Fruit fly (Drosophila melanogaster) whole organism, embryonic: ENCODE data around the gene CG6178.

ENCODE experiments used
- Adf1 ChIP-seq: fragments of 200-800 bp; sonication (Bioruptor generic); IDR thresholded peaks from 2 replicates; pipeline ENCODE4 v1.3.6; 2022; ENCODE audit warnings: missing biosample characterization, missing genetic modification characterization
- Atf3 ChIP-seq: fragments of 200-800 bp; sonication (Bioruptor generic); optimal IDR thresholded peaks from 3 replicates; lab custom pipeline; 2016; ENCODE audit warnings: missing biosample characterization, missing genetic modification characterization
- BEAF-32 ChIP-seq: fragments of 200-800 bp; sonication (Bioruptor generic); optimal IDR thresholded peaks from 3 replicates; lab custom pipeline; 2017; ENCODE audit warnings: missing biosample characterization, missing genetic modification characterization, mild to moderate bottlenecking, moderate library complexity, missing genetic modification reagents
- CG10267 ChIP-seq: fragments of 200-800 bp; sonication (Bioruptor generic); optimal IDR thresholded peaks from 2 replicates; lab custom pipeline; 2018; ENCODE audit warnings: missing biosample characterization, mild to moderate bottlenecking, missing genetic modification characterization, moderate library complexity
- CG10565 ChIP-seq: fragments of 200-800 bp; sonication (Bioruptor generic); optimal IDR thresholded peaks from 3 replicates; lab custom pipeline; 2016; ENCODE audit warnings: missing biosample characterization, mild to moderate bottlenecking, missing genetic modification characterization
- CG12219 ChIP-seq: fragments of 200-800 bp; sonication (Bioruptor generic); optimal IDR thresholded peaks from 3 replicates; lab custom pipeline; 2018; ENCODE audit warnings: missing biosample characterization, mild to moderate bottlenecking, missing genetic modification characterization
- CG12769 ChIP-seq: fragments of 200-800 bp; sonication (Bioruptor generic); optimal IDR thresholded peaks from 2 replicates; lab custom pipeline; 2019; ENCODE audit warnings: missing biosample characterization, mild to moderate bottlenecking, missing genetic modification characterization, moderate library complexity
- CG13123 ChIP-seq: fragments of 200-800 bp; sonication (Bioruptor generic); optimal IDR thresholded peaks from 2 replicates; lab custom pipeline; 2016; ENCODE audit warnings: missing biosample characterization, missing genetic modification characterization
- CG1529 ChIP-seq: fragments of 200-800 bp; sonication (Bioruptor generic); optimal IDR thresholded peaks from 3 replicates; lab custom pipeline; 2018; ENCODE audit warnings: missing biosample characterization, missing genetic modification characterization
- CG16815 ChIP-seq: fragments of 200-800 bp; sonication (Bioruptor generic); optimal IDR thresholded peaks from 3 replicates; lab custom pipeline; 2017; ENCODE audit warnings: missing biosample characterization, mild to moderate bottlenecking, missing genetic modification characterization
- CG17359 ChIP-seq: fragments of 200-800 bp; sonication (Bioruptor generic); optimal IDR thresholded peaks from 3 replicates; lab custom pipeline; 2018; ENCODE audit warnings: missing biosample characterization, mild to moderate bottlenecking, missing genetic modification characterization, moderate library complexity
- CG2120 ChIP-seq: fragments of 200-800 bp; sonication (Bioruptor generic); optimal IDR thresholded peaks from 3 replicates; lab custom pipeline; 2016; ENCODE audit warnings: missing biosample characterization, missing genetic modification characterization
- CG30431 ChIP-seq: fragments of 200-800 bp; sonication (Bioruptor generic); optimal IDR thresholded peaks from 2 replicates; lab custom pipeline; 2017; ENCODE audit warnings: missing biosample characterization, missing genetic modification characterization
- CG31388 ChIP-seq: fragments of 200-800 bp; sonication (Bioruptor generic); optimal IDR thresholded peaks from 2 replicates; lab custom pipeline; 2016; ENCODE audit warnings: missing biosample characterization, missing genetic modification characterization
- CG32532 ChIP-seq: fragments of 200-800 bp; sonication (Bioruptor generic); IDR thresholded peaks from 2 replicates; pipeline ENCODE4 v1.3.6; 2022; ENCODE audit warnings: missing biosample characterization, missing genetic modification characterization
- CG3847 ChIP-seq: fragments of 200-800 bp; sonication (Bioruptor generic); IDR thresholded peaks from 2 replicates; pipeline ENCODE4 v1.3.6; 2022; ENCODE audit warnings: missing biosample characterization, missing genetic modification characterization
- CG4730 ChIP-seq: fragments of 200-800 bp; sonication (Bioruptor generic); IDR thresholded peaks from 2 replicates; pipeline ENCODE4 v1.3.6; 2022; ENCODE audit warnings: missing biosample characterization, missing genetic modification characterization
- CG5180 ChIP-seq: fragments of 200-800 bp; sonication (Bioruptor generic); optimal IDR thresholded peaks from 3 replicates; lab custom pipeline; 2017; ENCODE audit warnings: missing biosample characterization, missing genetic modification characterization, mild to moderate bottlenecking, moderate library complexity, missing genetic modification reagents
- CG5245 ChIP-seq: fragments of 200-800 bp; sonication (Bioruptor generic); optimal IDR thresholded peaks from 3 replicates; lab custom pipeline; 2016; ENCODE audit warnings: missing biosample characterization, missing genetic modification characterization
- CG6272 ChIP-seq: fragments of 200-800 bp; sonication (Bioruptor generic); IDR thresholded peaks from 2 replicates; pipeline ENCODE4 v1.3.6; 2022; ENCODE audit warnings: missing biosample characterization, missing genetic modification characterization
- CG6791 ChIP-seq: fragments of 200-800 bp; sonication (Bioruptor generic); IDR thresholded peaks from 3 replicates; pipeline ENCODE4 v1.3.6; 2022; ENCODE audit warnings: missing biosample characterization, missing genetic modification characterization; ENCODE audit not compliant: partially characterized antibody
- CG7928 ChIP-seq: fragments of 200-800 bp; sonication (Bioruptor generic); optimal IDR thresholded peaks from 2 replicates; lab custom pipeline; 2017; ENCODE audit warnings: missing biosample characterization, mild to moderate bottlenecking, missing genetic modification characterization
- CG8359 ChIP-seq: fragments of 200-800 bp; sonication (Bioruptor generic); optimal IDR thresholded peaks from 2 replicates; lab custom pipeline; 2017; ENCODE audit warnings: missing biosample characterization, mild to moderate bottlenecking, missing genetic modification characterization, borderline replicate concordance
- CG8388 ChIP-seq: fragments of 200-800 bp; sonication (Bioruptor generic); optimal IDR thresholded peaks from 2 replicates; lab custom pipeline; 2019; ENCODE audit warnings: missing biosample characterization, mild to moderate bottlenecking, missing genetic modification characterization, moderate library complexity
- CG8924 ChIP-seq: fragments of 200-800 bp; optimal IDR thresholded peaks from 3 replicates; lab custom pipeline; 2019; ENCODE audit warnings: missing biosample characterization, mild to moderate bottlenecking, missing genetic modification characterization, moderate library complexity
- CG9876 ChIP-seq: fragments of 200-800 bp; sonication (Bioruptor generic); optimal IDR thresholded peaks from 2 replicates; lab custom pipeline; 2016; ENCODE audit warnings: missing biosample characterization, missing genetic modification characterization
- Doc2 ChIP-seq: fragments of 200-800 bp; sonication (Bioruptor generic); IDR thresholded peaks from 2 replicates; pipeline ENCODE4 v1.3.6; 2022; ENCODE audit warnings: missing biosample characterization, missing genetic modification characterization
- Hmx ChIP-seq: fragments of 200-800 bp; sonication (Bioruptor generic); optimal IDR thresholded peaks from 2 replicates; lab custom pipeline; 2016; ENCODE audit warnings: missing biosample characterization, missing genetic modification characterization
- Hr3 ChIP-seq: fragments of 200-800 bp; sonication (Bioruptor generic); optimal IDR thresholded peaks from 3 replicates; lab custom pipeline; 2016; ENCODE audit warnings: missing biosample characterization, missing genetic modification characterization
- Hr39 ChIP-seq: fragments of >200 bp; optimal IDR thresholded peaks from 2 replicates; lab custom pipeline; 2017
- MBD-R2 ChIP-seq: fragments of 200-800 bp; sonication (Bioruptor generic); IDR thresholded peaks from 2 replicates; pipeline ENCODE4 v1.3.6; 2022; ENCODE audit warnings: missing biosample characterization, missing genetic modification characterization
- Meics ChIP-seq: fragments of 200-800 bp; sonication (Bioruptor generic); optimal IDR thresholded peaks from 2 replicates; lab custom pipeline; 2017; ENCODE audit warnings: missing biosample characterization, mild to moderate bottlenecking, missing genetic modification characterization
- Mrtf ChIP-seq: fragments of 200-800 bp; sonication (Bioruptor generic); IDR thresholded peaks from 3 replicates; pipeline ENCODE4 v1.3.6; 2022; ENCODE audit warnings: missing biosample characterization, missing genetic modification characterization
- NfI ChIP-seq: fragments of 200-800 bp; sonication (Bioruptor generic); optimal IDR thresholded peaks from 3 replicates; lab custom pipeline; 2018; ENCODE audit warnings: missing biosample characterization, mild to moderate bottlenecking, missing genetic modification characterization, moderate library complexity
- Pdp1 ChIP-seq, 2 experiments: fragments of 200-800 bp; sonication (Bioruptor generic); optimal IDR thresholded peaks; 3 replicates each; lab custom pipeline; 2016; ENCODE audit warnings: missing biosample characterization in 2 of 2, missing genetic modification characterization in 2 of 2, mild to moderate bottlenecking in 1 of 2, moderate library complexity in 1 of 2
- ac ChIP-seq: fragments of 200-800 bp; sonication (Bioruptor generic); optimal IDR thresholded peaks from 3 replicates; lab custom pipeline; 2017; ENCODE audit warnings: missing biosample characterization, mild to moderate bottlenecking, missing genetic modification characterization
- bbx ChIP-seq: fragments of 200-800 bp; sonication (Bioruptor generic); IDR thresholded peaks from 2 replicates; pipeline ENCODE4 v1.3.6; 2022; ENCODE audit warnings: missing biosample characterization, missing genetic modification characterization; ENCODE audit not compliant: partially characterized antibody
- cad ChIP-seq: fragments of >200 bp; optimal IDR thresholded peaks from 2 replicates; lab custom pipeline; 2017; ENCODE audit warnings: missing biosample characterization, missing genetic modification characterization
- chm ChIP-seq: fragments of 200-800 bp; sonication (Bioruptor generic); IDR thresholded peaks from 2 replicates; pipeline ENCODE4 v1.3.6; 2022; ENCODE audit warnings: missing biosample characterization, missing genetic modification characterization
- dmrt99B ChIP-seq: fragments of 200-800 bp; sonication (Bioruptor generic); optimal IDR thresholded peaks from 2 replicates; lab custom pipeline; 2018; ENCODE audit warnings: missing biosample characterization, mild to moderate bottlenecking, missing genetic modification characterization, moderate library complexity
- dysf ChIP-seq: fragments of 200-800 bp; sonication (Bioruptor generic); IDR thresholded peaks from 3 replicates; pipeline ENCODE4 v1.3.6; 2022; ENCODE audit warnings: missing biosample characterization, missing genetic modification characterization
- fd64A ChIP-seq: fragments of 200-800 bp; sonication (Bioruptor generic); optimal IDR thresholded peaks from 3 replicates; lab custom pipeline; 2018; ENCODE audit warnings: missing biosample characterization, mild to moderate bottlenecking, missing genetic modification characterization
- gfzf ChIP-seq: fragments of 200-800 bp; sonication (Bioruptor generic); optimal IDR thresholded peaks from 2 replicates; lab custom pipeline; 2016; ENCODE audit warnings: missing biosample characterization, mild to moderate bottlenecking, missing genetic modification characterization, moderate library complexity
- her ChIP-seq: fragments of 200-800 bp; sonication (Bioruptor generic); optimal IDR thresholded peaks from 2 replicates; lab custom pipeline; 2016; ENCODE audit warnings: missing biosample characterization, missing genetic modification characterization
- knrl ChIP-seq: fragments of 200-800 bp; sonication (Bioruptor generic); IDR thresholded peaks from 3 replicates; pipeline ENCODE4 v1.3.6; 2022; ENCODE audit warnings: missing biosample characterization, missing genetic modification characterization; ENCODE audit not compliant: partially characterized antibody
- lilli ChIP-seq: fragments of 200-800 bp; sonication (Bioruptor generic); optimal IDR thresholded peaks from 3 replicates; lab custom pipeline; 2016; ENCODE audit warnings: missing biosample characterization, missing genetic modification characterization
- luna ChIP-seq: fragments of 200-800 bp; sonication (Bioruptor generic); optimal IDR thresholded peaks from 2 replicates; lab custom pipeline; 2016; ENCODE audit warnings: missing biosample characterization, missing genetic modification characterization
- pho ChIP-seq: fragments of 200-800 bp; sonication (Bioruptor generic); optimal IDR thresholded peaks from 2 replicates; lab custom pipeline; 2016; ENCODE audit warnings: missing biosample characterization, missing genetic modification characterization
- sr ChIP-seq: fragments of 200-800 bp; sonication (Bioruptor generic); IDR thresholded peaks from 3 replicates; pipeline ENCODE4 v1.3.6; 2022; ENCODE audit warnings: missing biosample characterization, missing genetic modification characterization
- tap ChIP-seq: fragments of 200-800 bp; optimal IDR thresholded peaks from 3 replicates; lab custom pipeline; 2019; ENCODE audit warnings: missing biosample characterization, mild to moderate bottlenecking, missing genetic modification characterization, moderate library complexity
- vnd ChIP-seq: fragments of 200-800 bp; sonication (Bioruptor generic); IDR thresholded peaks from 3 replicates; pipeline ENCODE4 v1.3.6; 2022; ENCODE audit warnings: missing biosample characterization, missing genetic modification characterization; ENCODE audit not compliant: partially characterized antibody

CG6178 gene

DNA sequence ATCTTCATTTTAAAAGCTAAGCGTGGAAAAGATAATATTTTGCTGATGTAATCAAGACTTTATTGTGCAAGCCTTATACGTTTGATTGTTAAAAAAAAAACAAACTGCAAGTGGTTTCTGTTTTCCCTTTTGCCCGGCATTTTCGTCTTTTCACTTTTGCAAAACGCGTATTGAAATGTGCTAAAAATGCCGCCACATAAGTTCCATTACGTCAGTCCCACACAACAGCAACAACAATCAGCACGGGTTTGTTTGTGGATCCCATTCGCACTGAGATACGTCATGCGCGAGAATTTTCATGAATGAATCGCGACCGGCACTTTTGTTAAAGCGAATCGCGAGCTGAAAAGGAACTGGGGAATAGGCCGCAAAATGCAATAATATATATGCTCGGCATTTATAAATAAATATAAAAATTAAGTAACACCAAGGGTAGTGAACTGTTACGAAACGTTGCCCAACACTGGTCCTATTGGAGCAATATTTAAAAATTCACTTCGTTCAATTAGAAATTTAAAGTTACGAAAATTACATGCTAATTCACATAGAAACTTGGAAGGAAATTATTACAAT lies 46.0 kb upstream of the CG6178 start (continued):
- TF ChIP-seq Doc2, result no peak
- peak; percentile 47 for TF ChIP-seq dmrt99B (tag; lab: Kevin White, UChicago)
- TF ChIP-seq CG30431 (GFP tag; lab: Kevin White, UChicago), result no peak
- no peak for TF ChIP-seq CG16815 (GFP tag; lab: Kevin White, UChicago)
- peak; percentile 65 for TF ChIP-seq CG17359 (tag; lab: Kevin White, UChicago)
- TF ChIP-seq bbx (GFP tag; lab: Robert Waterston, UW), result no peak
- TF ChIP-seq CG6791 (GFP tag; lab: Robert Waterston, UW), result no peak
- peak; percentile 5 for TF ChIP-seq CG7928 (GFP tag; lab: Kevin White, UChicago)
- TF ChIP-seq her (GFP tag; lab: Kevin White, UChicago), result no peak
- no peak for TF ChIP-seq Atf3 (GFP tag; lab: Kevin White, UChicago)
- no peak for TF ChIP-seq CG9876 (GFP tag; lab: Kevin White, UChicago)
- no peak for TF ChIP-seq BEAF-32 (GFP tag; lab: Kevin White, UChicago)
- TF ChIP-seq pho, result no peak
- TF ChIP-seq sr (GFP tag; lab: Robert Waterston, UW), result no peak
- no peak for TF ChIP-seq chm (GFP tag; lab: Robert Waterston, UW)
- TF ChIP-seq Hr39, result no peak
- TF ChIP-seq MBD-R2 (GFP tag; lab: Robert Waterston, UW), result no peak
- TF ChIP-seq CG13123, result peak; percentile 8
- TF ChIP-seq CG5245 (GFP tag; lab: Kevin White, UChicago), result peak; percentile 50
- no peak for TF ChIP-seq gfzf (GFP tag; lab: Kevin White, UChicago)
- no peak for TF ChIP-seq CG32532
- TF ChIP-seq NfI (GFP tag; lab: Kevin White, UChicago), result peak; percentile 67
- TF ChIP-seq CG1529 (GFP tag; lab: Kevin White, UChicago), result peak; percentile 17
- TF ChIP-seq CG5180, result peak; percentile 16
- no peak for TF ChIP-seq luna (GFP tag; lab: Kevin White, UChicago)
- no peak for TF ChIP-seq ac
- peak; percentile 67 for TF ChIP-seq CG2120
- peak; percentile 68 for TF ChIP-seq lilli (GFP tag; lab: Kevin White, UChicago)
- no peak for TF ChIP-seq CG8359 (GFP tag; lab: Kevin White, UChicago)
- peak; percentile 21 for TF ChIP-seq Hr3 (GFP tag; lab: Kevin White, UChicago)
- peak; percentile 47 for TF ChIP-seq tap (tag; lab: Kevin White, UChicago)
- peak; percentile 28 for TF ChIP-seq Meics (GFP tag; lab: Kevin White, UChicago)
- TF ChIP-seq CG4730 (GFP tag; lab: Robert Waterston, UW), result no peak
- TF ChIP-seq CG12769 (tag; lab: Kevin White, UChicago), result peak; percentile 45
- no peak for TF ChIP-seq dysf (GFP tag; lab: Robert Waterston, UW)
- no peak for TF ChIP-seq CG6272
- no peak for TF ChIP-seq CG10565 (GFP tag; lab: Kevin White, UChicago)
- no peak for TF ChIP-seq cad
- TF ChIP-seq Adf1, result no peak
- no peak for TF ChIP-seq Mrtf (GFP tag; lab: Robert Waterston, UW)
- no peak for TF ChIP-seq vnd
- peak; percentile 10 for TF ChIP-seq CG12219 (GFP tag; lab: Kevin White, UChicago)
- no peak for TF ChIP-seq CG31388 (GFP tag; lab: Kevin White, UChicago)
- no peak for TF ChIP-seq CG3847 (GFP tag; lab: Robert Waterston, UW)
- peak; percentile 92 for TF ChIP-seq CG10267 (tag; lab: Kevin White, UChicago)
- peak in 1 of 2 experiments; percentile 96 for TF ChIP-seq Pdp1 (GFP tag; optimal IDR thresholded peaks at IDR 0.05; lab: Kevin White, UChicago)
- TF ChIP-seq Hmx (GFP tag; lab: Kevin White, UChicago), result no peak
- TF ChIP-seq knrl (GFP tag; lab: Robert Waterston, UW), result no peak
- no peak for TF ChIP-seq CG8924 (tag; lab: Kevin White, UChicago)
- TF ChIP-seq fd64A (GFP tag; lab: Kevin White, UChicago), result no peak
- TF ChIP-seq CG8388 (GFP tag; lab: Kevin White, UChicago), result peak; percentile 0
